Worm (Caenorhabditis elegans) whole organism, L2 larva: Measurements from ENCODE around the gene Y48E1B.8.

ENCODE experiments used
- C34F6.9 ChIP-seq: fragments of 150-350 bp; optimal IDR thresholded peaks from 2 replicates; lab custom pipeline; 2014; ENCODE audit warnings: missing biosample characterization, missing genetic modification characterization
- F13H6.1 ChIP-seq: sonication (generic microtip); optimal IDR thresholded peaks from 2 replicates; lab custom pipeline; 2016; ENCODE audit warnings: missing genetic modification characterization, missing compliant biosample characterization
- R02D3.7 ChIP-seq: fragments of 150-350 bp; optimal IDR thresholded peaks from 2 replicates; lab custom pipeline; 2014; ENCODE audit warnings: missing biosample characterization, missing genetic modification characterization
- ZK546.5 ChIP-seq: sonication (generic microtip); optimal IDR thresholded peaks from 2 replicates; lab custom pipeline; 2017; ENCODE audit warnings: missing biosample characterization, missing genetic modification characterization
- alr-1 ChIP-seq: fragments of 150-350 bp; optimal IDR thresholded peaks from 2 replicates; lab custom pipeline; 2014; ENCODE audit warnings: missing biosample characterization, missing genetic modification characterization
- aly-2 ChIP-seq: fragments of 150-350 bp; optimal IDR thresholded peaks from 2 replicates; lab custom pipeline; 2014; ENCODE audit warnings: missing biosample characterization, missing genetic modification characterization
- ama-1 ChIP-seq: fragments of 150-350 bp; optimal IDR thresholded peaks from 2 replicates; lab custom pipeline; 2018; ENCODE audit warnings: inconsistent platforms
- blmp-1 ChIP-seq: sonication (generic microtip); optimal IDR thresholded peaks from 2 replicates; lab custom pipeline; 2017; ENCODE audit warnings: missing genetic modification characterization, mild to moderate bottlenecking, missing compliant biosample characterization, antibody characterized with exemption, moderate library complexity; ENCODE audit not compliant: insufficient read depth
- ceh-16 ChIP-seq: fragments of 150-350 bp; optimal IDR thresholded peaks from 2 replicates; lab custom pipeline; 2014; ENCODE audit warnings: missing biosample characterization, missing genetic modification characterization
- ceh-82 ChIP-seq: fragments of 150-350 bp; optimal IDR thresholded peaks from 2 replicates; lab custom pipeline; 2014; ENCODE audit warnings: missing biosample characterization, missing genetic modification characterization
- crh-2 ChIP-seq: sonication (generic microtip); optimal IDR thresholded peaks from 2 replicates; lab custom pipeline; 2017; ENCODE audit warnings: missing biosample characterization, missing genetic modification characterization
- dmd-4 ChIP-seq: sonication (generic microtip); optimal IDR thresholded peaks from 2 replicates; lab custom pipeline; 2017; ENCODE audit warnings: missing biosample characterization, missing genetic modification characterization
- egl-27 ChIP-seq: sonication (generic microtip); optimal IDR thresholded peaks from 3 replicates; lab custom pipeline; 2017; ENCODE audit warnings: missing biosample characterization, missing genetic modification reagents, missing genetic modification characterization
- elt-1 ChIP-seq: fragments of 150-350 bp; optimal IDR thresholded peaks from 2 replicates; lab custom pipeline; 2014; ENCODE audit warnings: missing biosample characterization, missing genetic modification characterization
- elt-3 ChIP-seq: sonication (generic microtip); optimal IDR thresholded peaks from 2 replicates; lab custom pipeline; 2017; ENCODE audit warnings: missing biosample characterization, missing genetic modification characterization
- gmeb-1 ChIP-seq: fragments of 150-350 bp; optimal IDR thresholded peaks from 2 replicates; lab custom pipeline; 2014; ENCODE audit warnings: missing biosample characterization, missing genetic modification characterization
- lin-13 ChIP-seq: fragments of 150-350 bp; optimal IDR thresholded peaks from 2 replicates; lab custom pipeline; 2014; ENCODE audit warnings: missing biosample characterization, missing genetic modification reagents, missing genetic modification characterization
- lin-39 ChIP-seq: fragments of 150-350 bp; optimal IDR thresholded peaks from 2 replicates; lab custom pipeline; 2014; ENCODE audit warnings: missing biosample characterization, missing genetic modification reagents, missing genetic modification characterization
- lsy-2 ChIP-seq, 2 experiments: fragments of 150-350 bp in 1 of 2; sonication (generic microtip) in 1 of 2; optimal IDR thresholded peaks; 2 replicates each; lab custom pipeline; 2014 to 2017; ENCODE audit warnings: missing biosample characterization in 2 of 2, missing genetic modification characterization in 2 of 2
- mab-5 ChIP-seq: fragments of 150-350 bp; optimal IDR thresholded peaks from 2 replicates; lab custom pipeline; 2014; ENCODE audit warnings: missing biosample characterization, missing genetic modification characterization
- mdl-1 ChIP-seq, 2 experiments: fragments of 150-350 bp in 1 of 2; sonication (generic microtip) in 1 of 2; optimal IDR thresholded peaks; 2 replicates each; lab custom pipeline; 2017; ENCODE audit warnings: missing biosample characterization in 2 of 2, missing genetic modification characterization in 2 of 2
- nhr-12 ChIP-seq: fragments of 150-350 bp; optimal IDR thresholded peaks from 2 replicates; lab custom pipeline; 2014; ENCODE audit warnings: missing biosample characterization, missing genetic modification characterization
- nhr-129 ChIP-seq: fragments of 150-350 bp; optimal IDR thresholded peaks from 2 replicates; lab custom pipeline; 2014; ENCODE audit warnings: missing biosample characterization, missing genetic modification characterization
- nhr-21 ChIP-seq: fragments of 150-350 bp; optimal IDR thresholded peaks from 2 replicates; lab custom pipeline; 2014; ENCODE audit warnings: missing biosample characterization, missing genetic modification characterization
- nhr-23 ChIP-seq: fragments of 150-350 bp; optimal IDR thresholded peaks from 2 replicates; lab custom pipeline; 2014; ENCODE audit warnings: missing biosample characterization, missing genetic modification reagents, missing genetic modification characterization
- nhr-237 ChIP-seq: fragments of 150-350 bp; optimal IDR thresholded peaks from 2 replicates; lab custom pipeline; 2014; ENCODE audit warnings: missing biosample characterization, missing genetic modification characterization
- nhr-6 ChIP-seq: fragments of 150-350 bp; optimal IDR thresholded peaks from 2 replicates; lab custom pipeline; 2014; ENCODE audit warnings: missing biosample characterization, missing genetic modification characterization
- peb-1 ChIP-seq: fragments of 150-350 bp; optimal IDR thresholded peaks from 2 replicates; lab custom pipeline; 2014; ENCODE audit warnings: missing biosample characterization, missing genetic modification characterization
- sem-4 ChIP-seq: fragments of 150-350 bp; optimal IDR thresholded peaks from 2 replicates; lab custom pipeline; 2014; ENCODE audit warnings: missing biosample characterization, missing genetic modification reagents, missing genetic modification characterization
- skn-1 ChIP-seq: sonication (generic microtip); optimal IDR thresholded peaks from 2 replicates; lab custom pipeline; 2017; ENCODE audit warnings: missing biosample characterization, missing genetic modification characterization
- sma-9 ChIP-seq, 2 experiments: fragments of 150-350 bp in 1 of 2; sonication (generic microtip) in 1 of 2; optimal IDR thresholded peaks; 2 replicates each; lab custom pipeline; 2014 to 2016; ENCODE audit warnings: missing genetic modification characterization in 2 of 2, mild to moderate bottlenecking in 1 of 2, missing biosample characterization in 1 of 2, missing compliant biosample characterization in 1 of 2, missing genetic modification reagents in 1 of 2, moderate library complexity in 1 of 2
- snpc-4 ChIP-seq: fragments of 150-350 bp; optimal IDR thresholded peaks from 2 replicates; lab custom pipeline; 2014; ENCODE audit warnings: missing biosample characterization, missing genetic modification characterization
- unc-39 ChIP-seq: fragments of 150-350 bp; optimal IDR thresholded peaks from 2 replicates; lab custom pipeline; 2014; ENCODE audit warnings: missing biosample characterization, missing genetic modification characterization
- unc-62 ChIP-seq: fragments of 150-350 bp; optimal IDR thresholded peaks from 2 replicates; lab custom pipeline; 2014; ENCODE audit warnings: missing biosample characterization, missing genetic modification reagents, missing genetic modification characterization
- ztf-1 ChIP-seq: fragments of 200-800 bp; sonication (Bioruptor generic); conservative IDR thresholded peaks from 2 replicates; pipeline ENCODE4 v1.3.6; 2022; ENCODE audit warnings: missing genetic modification characterization, missing compliant biosample characterization
- ztf-11 ChIP-seq: sonication (generic microtip); optimal IDR thresholded peaks from 2 replicates; lab custom pipeline; 2017; ENCODE audit warnings: missing biosample characterization, missing genetic modification characterization

Y48E1B.8 gene

DNA sequence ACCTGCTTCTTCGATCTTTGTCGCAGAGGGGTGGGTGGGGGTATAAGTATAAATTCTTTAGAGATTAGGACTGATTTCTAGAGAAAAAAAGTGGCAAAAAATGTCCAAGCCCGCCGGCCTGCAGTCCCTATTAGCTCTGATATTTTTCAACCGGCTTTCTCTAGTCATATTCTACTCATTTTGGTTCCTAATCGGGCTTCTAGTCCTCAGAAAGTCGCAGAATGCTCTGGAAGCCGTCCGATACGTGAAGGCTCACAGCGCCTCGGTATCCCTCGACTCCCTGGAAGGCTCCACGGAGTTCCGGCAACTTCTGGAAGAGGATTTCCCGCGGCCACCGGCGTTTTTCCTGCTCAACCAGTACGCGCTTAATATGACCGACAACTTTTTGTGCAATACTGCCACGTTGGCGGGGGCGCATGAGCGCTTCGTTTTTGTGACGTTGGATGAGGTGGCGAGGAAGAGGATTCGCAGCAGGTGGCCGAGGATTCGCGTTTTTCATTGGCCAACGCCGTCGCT is at the start of gene Y48E1B.8:
Gene Y48E1B.8 (plus strand): TSS at position 51 of the 516 bp plus-strand sequence.
- TF ChIP-seq ceh-82 (tag; lab: Kevin White, UChicago) (no peak), egl-27 (tag; lab: Kevin White, UChicago) (no peak), C34F6.9 (tag; lab: Kevin White, UChicago) (no peak), aly-2 (no peak), mdl-1 (tag; optimal IDR thresholded peaks at IDR 0.05; lab: Kevin White, UChicago) (no peak), blmp-1 (tag; lab: Kevin White, UChicago) (no peak), nhr-129 (no peak), ztf-11 (tag; lab: Kevin White, UChicago) (no peak), sma-9 (GFP tag; optimal IDR thresholded peaks at IDR 0.05; lab: Kevin White, UChicago) (no peak), sma-9 (tag; optimal IDR thresholded peaks at IDR 0.05; lab: Kevin White, UChicago) (no peak), sem-4 (tag; lab: Kevin White, UChicago) (no peak), F13H6.1 (tag; lab: Kevin White, UChicago) (no peak), skn-1 (tag; lab: Kevin White, UChicago) (no peak), alr-1 (tag; lab: Kevin White, UChicago) (no peak), snpc-4 (no peak)

DNA sequence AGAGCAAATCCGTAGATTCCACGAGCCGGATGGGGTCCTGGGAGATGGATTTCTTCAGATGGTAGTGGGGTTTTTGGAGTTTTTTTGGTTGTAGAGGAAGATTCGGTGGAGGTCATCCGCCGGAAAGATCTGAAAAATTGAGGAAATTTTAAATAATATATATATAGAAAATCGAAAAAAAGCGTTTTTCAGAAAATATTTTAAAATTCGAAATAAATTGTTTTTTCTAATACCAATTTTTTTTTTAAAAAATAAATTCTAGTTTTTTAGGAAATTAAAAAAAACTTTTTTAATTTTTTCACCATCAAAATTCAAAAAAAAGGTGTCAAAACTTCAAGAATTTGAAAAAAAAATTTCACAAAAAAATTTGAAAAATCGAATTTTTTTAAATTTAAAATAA is 44.5 kb upstream of the Y48E1B.8 start, which contains the start of the genes noa-1 and Y48E1B.17:
Gene noa-1 (minus strand): TSS at position 101 of the 400 bp plus-strand sequence.
Gene Y48E1B.17 (minus strand): TSS at position 129 of the 400 bp plus-strand sequence.
- TF ChIP-seq gmeb-1 (tag; lab: Kevin White, UChicago) (no peak), dmd-4 (no peak), ceh-16 (no peak), elt-1 (no peak), nhr-237 (tag; lab: Kevin White, UChicago) (no peak), nhr-23 (no peak), ceh-82 (tag; lab: Kevin White, UChicago) (no peak), peb-1 (tag; lab: Kevin White, UChicago) (no peak), nhr-6 (tag; lab: Kevin White, UChicago) (no peak), alr-1 (tag; lab: Kevin White, UChicago) (no peak), ZK546.5 (tag; lab: Kevin White, UChicago) (no peak), egl-27 (tag; lab: Kevin White, UChicago) (no peak), sem-4 (tag; lab: Kevin White, UChicago) (no peak), lin-39 (tag; lab: Kevin White, UChicago) (no peak), ama-1 (lab: Kevin White, UChicago) (no peak)

DNA sequence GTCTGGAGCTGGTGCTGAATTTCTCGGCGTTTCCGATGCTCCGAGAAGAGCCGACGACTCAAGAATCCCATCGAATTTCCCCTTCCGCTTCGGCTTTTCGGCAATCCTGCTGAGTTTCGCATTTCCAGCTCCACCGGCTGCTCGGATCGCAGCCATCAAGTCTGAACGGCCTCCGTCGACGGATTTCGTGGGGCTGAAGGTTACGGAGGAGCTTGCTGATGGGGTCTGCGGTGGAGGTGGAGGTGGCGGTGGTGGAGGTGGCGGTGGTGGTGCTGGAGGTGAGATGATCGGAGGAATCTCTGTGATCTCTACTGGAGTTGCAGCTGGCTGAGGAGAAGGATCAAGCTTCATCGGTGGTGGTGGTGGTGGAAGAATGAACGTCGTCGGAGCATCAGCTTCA is 42.5 kb upstream of the Y48E1B.8 start:
- TF ChIP-seq lin-39 (tag; lab: Kevin White, UChicago), result no peak
- TF ChIP-seq alr-1 (tag; lab: Kevin White, UChicago), result no peak
- no peak for TF ChIP-seq crh-2 (tag; lab: Kevin White, UChicago)
- TF ChIP-seq ama-1 (lab: Kevin White, UChicago), result no peak
- TF ChIP-seq sma-9 (GFP tag; optimal IDR thresholded peaks at IDR 0.05; lab: Kevin White, UChicago), result no peak
- TF ChIP-seq sma-9 (tag; optimal IDR thresholded peaks at IDR 0.05; lab: Kevin White, UChicago), result no peak
- no peak for TF ChIP-seq nhr-237 (tag; lab: Kevin White, UChicago)
- TF ChIP-seq nhr-21 (tag; lab: Kevin White, UChicago), result no peak
- no peak for TF ChIP-seq ceh-82 (tag; lab: Kevin White, UChicago)
- TF ChIP-seq elt-1, result no peak
- TF ChIP-seq lin-13, result no peak
- no peak for TF ChIP-seq nhr-12 (tag; lab: Kevin White, UChicago)
- no peak for TF ChIP-seq unc-39 (tag; lab: Kevin White, UChicago)
- no peak for TF ChIP-seq unc-62 (GFP tag; lab: Kevin White, UChicago)
- no peak for TF ChIP-seq skn-1 (tag; lab: Kevin White, UChicago)
- no peak for TF ChIP-seq R02D3.7 (tag; lab: Kevin White, UChicago)
- TF ChIP-seq ztf-11 (tag; lab: Kevin White, UChicago), result no peak
- no peak for TF ChIP-seq F13H6.1 (tag; lab: Kevin White, UChicago)
- TF ChIP-seq, all 48 proteins: peak for 0

DNA sequence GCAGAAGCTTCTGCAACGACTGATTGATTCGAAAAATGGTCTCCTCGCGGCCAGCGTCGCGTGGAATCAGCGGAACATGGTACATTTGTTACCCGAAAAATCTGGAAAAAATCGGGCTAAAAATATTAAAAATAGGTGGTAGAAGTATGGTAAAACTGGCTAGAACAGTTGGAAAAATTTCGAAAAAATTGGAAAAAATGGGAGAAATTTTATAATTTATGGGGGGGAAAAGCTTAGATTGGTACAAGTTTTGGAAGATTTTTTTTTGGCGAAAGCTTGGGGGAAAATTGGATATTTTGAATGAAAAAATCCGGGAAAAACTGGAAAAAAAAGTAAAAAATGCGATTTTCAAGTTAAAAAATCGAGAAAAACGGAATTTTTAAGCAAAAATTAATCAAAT is 38.0 kb upstream of the Y48E1B.8 start, which contains the start of gene ddl-2:
Gene ddl-2 (minus strand): TSS at position 101 of the 400 bp plus-strand sequence.
- TF ChIP-seq sma-9 (GFP tag; optimal IDR thresholded peaks at IDR 0.05; lab: Kevin White, UChicago), result no peak
- TF ChIP-seq sma-9 (tag; optimal IDR thresholded peaks at IDR 0.05; lab: Kevin White, UChicago), result no peak
- TF ChIP-seq F13H6.1 (tag; lab: Kevin White, UChicago), result no peak
- no peak for TF ChIP-seq C34F6.9 (tag; lab: Kevin White, UChicago)
- no peak for TF ChIP-seq elt-3 (tag; lab: Kevin White, UChicago)
- no peak for TF ChIP-seq ztf-1 (GFP tag; lab: Robert Waterston, UW)
- no peak for TF ChIP-seq peb-1 (tag; lab: Kevin White, UChicago)
- no peak for TF ChIP-seq lsy-2 (tag; optimal IDR thresholded peaks at IDR 0.05; lab: Kevin White, UChicago)
- no peak for TF ChIP-seq gmeb-1 (tag; lab: Kevin White, UChicago)
- no peak for TF ChIP-seq alr-1 (tag; lab: Kevin White, UChicago)
- TF ChIP-seq mab-5 (tag; lab: Kevin White, UChicago), result no peak
- TF ChIP-seq, all 48 proteins: peak for 0
